Worm (Caenorhabditis elegans) whole organism, L3 larva: ENCODE results near the gene srbc-70.

ENCODE experiments used
- ZK546.5 ChIP-seq: sonication (generic microtip); optimal IDR thresholded peaks from 2 replicates; lab custom pipeline; 2017; ENCODE audit warnings: missing biosample characterization, missing genetic modification characterization
- ama-1 ChIP-seq: fragments of 150-350 bp; optimal IDR thresholded peaks from 2 replicates; lab custom pipeline; 2018
- ceh-9 ChIP-seq: sonication (generic microtip); optimal IDR thresholded peaks from 2 replicates; lab custom pipeline; 2018; ENCODE audit warnings: missing biosample characterization, missing genetic modification characterization
- daf-12 ChIP-seq: fragments of 150-350 bp; optimal IDR thresholded peaks from 2 replicates; lab custom pipeline; 2014; ENCODE audit warnings: missing biosample characterization, missing genetic modification reagents, missing genetic modification characterization
- egl-27 ChIP-seq: sonication (generic microtip); optimal IDR thresholded peaks from 4 replicates; lab custom pipeline; 2017; ENCODE audit warnings: missing biosample characterization, missing genetic modification reagents, missing genetic modification characterization
- egl-5 ChIP-seq: fragments of 150-350 bp; optimal IDR thresholded peaks from 2 replicates; lab custom pipeline; 2017; ENCODE audit warnings: missing biosample characterization, missing genetic modification reagents, missing genetic modification characterization, inconsistent platforms
- elt-1 ChIP-seq: fragments of 150-350 bp; optimal IDR thresholded peaks from 2 replicates; lab custom pipeline; 2014; ENCODE audit warnings: missing biosample characterization, missing genetic modification characterization
- elt-2 ChIP-seq: sonication (generic microtip); optimal IDR thresholded peaks from 2 replicates; lab custom pipeline; 2016; ENCODE audit warnings: missing genetic modification reagents, mild to moderate bottlenecking, missing genetic modification characterization, missing compliant biosample characterization
- elt-3 ChIP-seq, 3 experiments: fragments of 150-350 bp in 1 of 3; sonication (generic microtip) in 2 of 3; optimal IDR thresholded peaks; 2 replicates in 2 of 3; 4 replicates in 1 of 3; lab custom pipeline; 2014 to 2017; ENCODE audit warnings: missing biosample characterization in 3 of 3, missing genetic modification characterization in 3 of 3
- eor-1 ChIP-seq, 2 experiments: fragments of 150-350 bp; optimal IDR thresholded peaks; 2 replicates each; lab custom pipeline; 2014 to 2018; ENCODE audit warnings: missing biosample characterization in 2 of 2, missing genetic modification characterization in 2 of 2
- fkh-2 ChIP-seq: fragments of 150-350 bp; optimal IDR thresholded peaks from 2 replicates; lab custom pipeline; 2014; ENCODE audit warnings: missing biosample characterization, missing genetic modification reagents, missing genetic modification characterization
- fos-1 ChIP-seq: fragments of 150-350 bp; optimal IDR thresholded peaks from 2 replicates; lab custom pipeline; 2014; ENCODE audit warnings: missing biosample characterization, missing genetic modification characterization
- hmg-11 ChIP-seq: sonication (generic microtip); optimal IDR thresholded peaks from 2 replicates; lab custom pipeline; 2016; ENCODE audit warnings: missing genetic modification characterization, missing compliant biosample characterization
- jun-1 ChIP-seq: fragments of 150-350 bp; optimal IDR thresholded peaks from 2 replicates; lab custom pipeline; 2014; ENCODE audit warnings: missing biosample characterization, missing genetic modification reagents, missing genetic modification characterization
- lin-15B ChIP-seq: fragments of 150-350 bp; optimal IDR thresholded peaks from 2 replicates; lab custom pipeline; 2014; ENCODE audit warnings: missing biosample characterization, missing genetic modification characterization
- lin-39 ChIP-seq: fragments of 150-350 bp; optimal IDR thresholded peaks from 2 replicates; lab custom pipeline; 2018; ENCODE audit warnings: missing biosample characterization, missing genetic modification reagents, missing genetic modification characterization
- lsy-12 ChIP-seq: sonication (generic microtip); optimal IDR thresholded peaks from 2 replicates; lab custom pipeline; 2016; ENCODE audit warnings: mild to moderate bottlenecking, missing genetic modification characterization, missing compliant biosample characterization
- nfya-1 ChIP-seq: sonication (generic microtip); optimal IDR thresholded peaks from 2 replicates; lab custom pipeline; 2017; ENCODE audit warnings: missing genetic modification characterization, mild to moderate bottlenecking, missing compliant biosample characterization, antibody characterized with exemption, moderate library complexity; ENCODE audit not compliant: insufficient read depth
- nhr-12 ChIP-seq: fragments of 150-350 bp; optimal IDR thresholded peaks from 2 replicates; lab custom pipeline; 2014; ENCODE audit warnings: missing biosample characterization, missing genetic modification characterization
- nhr-25 ChIP-seq: sonication (generic microtip); optimal IDR thresholded peaks from 2 replicates; lab custom pipeline; 2017; ENCODE audit warnings: missing biosample characterization, missing genetic modification characterization
- nhr-67 ChIP-seq: fragments of 150-350 bp; optimal IDR thresholded peaks from 2 replicates; lab custom pipeline; 2014; ENCODE audit warnings: missing biosample characterization, missing genetic modification characterization
- nhr-76 ChIP-seq: fragments of 150-350 bp; sonication (generic microtip); optimal IDR thresholded peaks from 5 replicates; lab custom pipeline; 2014; ENCODE audit warnings: missing biosample characterization, missing genetic modification characterization
- nhr-77 ChIP-seq: fragments of 150-350 bp; optimal IDR thresholded peaks from 2 replicates; lab custom pipeline; 2014; ENCODE audit warnings: missing biosample characterization, missing genetic modification characterization
- pha-4 ChIP-seq: fragments of 150-350 bp; optimal IDR thresholded peaks from 2 replicates; lab custom pipeline; 2014; ENCODE audit warnings: missing biosample characterization, missing genetic modification reagents, missing genetic modification characterization
- pqm-1 ChIP-seq: fragments of 150-350 bp; optimal IDR thresholded peaks from 2 replicates; lab custom pipeline; 2017; ENCODE audit warnings: missing biosample characterization, missing genetic modification characterization, inconsistent platforms
- sea-2 ChIP-seq: fragments of 150-350 bp; sonication (generic microtip); optimal IDR thresholded peaks from 4 replicates; lab custom pipeline; 2014; ENCODE audit warnings: missing biosample characterization, missing genetic modification reagents, missing genetic modification characterization
- skn-1 ChIP-seq: fragments of 150-350 bp; optimal IDR thresholded peaks from 2 replicates; lab custom pipeline; 2014; ENCODE audit warnings: missing biosample characterization, missing genetic modification characterization
- snpc-4 ChIP-seq: fragments of 150-350 bp; optimal IDR thresholded peaks from 2 replicates; lab custom pipeline; 2014; ENCODE audit warnings: missing biosample characterization, missing genetic modification characterization
- tbx-2 ChIP-seq: sonication (generic microtip); optimal IDR thresholded peaks from 2 replicates; lab custom pipeline; 2016; ENCODE audit warnings: mild to moderate bottlenecking, missing genetic modification characterization, missing compliant biosample characterization
- unc-39 ChIP-seq: sonication (generic microtip); optimal IDR thresholded peaks from 4 replicates; lab custom pipeline; 2017; ENCODE audit warnings: missing biosample characterization, missing genetic modification characterization
- unc-62 ChIP-seq: fragments of 150-350 bp; sonication (generic microtip); optimal IDR thresholded peaks from 4 replicates; lab custom pipeline; 2014; ENCODE audit warnings: missing biosample characterization, missing genetic modification reagents, missing genetic modification characterization
- zag-1 ChIP-seq: fragments of 150-350 bp; optimal IDR thresholded peaks from 2 replicates; lab custom pipeline; 2014; ENCODE audit warnings: missing biosample characterization, missing genetic modification characterization
- ztf-11 ChIP-seq: fragments of 150-350 bp; optimal IDR thresholded peaks from 2 replicates; lab custom pipeline; 2014; ENCODE audit warnings: missing biosample characterization, missing genetic modification characterization
- ztf-4 ChIP-seq: fragments of 150-350 bp; optimal IDR thresholded peaks from 2 replicates; lab custom pipeline; 2014; ENCODE audit warnings: missing biosample characterization, missing genetic modification characterization

srbc-70 gene

ce11 chrIV:4246493-4246892, 18.7 kb upstream of the srbc-70 start, which contains the start of gene ttr-20:
Gene ttr-20 (plus strand): TSS chrIV:4246793.
- TF ChIP-seq lin-15B (tag; lab: Kevin White, UChicago), result no peak
- TF ChIP-seq sea-2 (GFP tag; lab: Kevin White, UChicago), result no peak
- TF ChIP-seq ztf-11, result no peak
- no peak for TF ChIP-seq ama-1 (lab: Kevin White, UChicago)
- no peak for TF ChIP-seq skn-1 (tag; lab: Kevin White, UChicago)
- no peak for TF ChIP-seq unc-62
- no peak for TF ChIP-seq pqm-1 (tag; lab: Kevin White, UChicago)
- TF ChIP-seq snpc-4 (tag; lab: Kevin White, UChicago), result no peak
- TF ChIP-seq lin-39 (tag; lab: Kevin White, UChicago), result no peak
- TF ChIP-seq ztf-4, result no peak
- no peak for TF ChIP-seq nhr-77 (tag; lab: Kevin White, UChicago)
- TF ChIP-seq, all 47 proteins: peak for 0

- TF ChIP-seq egl-5 (tag; lab: Kevin White, UChicago) (peak; percentile 15), snpc-4 (tag; lab: Kevin White, UChicago) (no peak)
These were observed 16.7 kb upstream of the srbc-70 start, which contains the start of gene col-34 for ce11 chrIV:4244510-4244909. Gene col-34 (minus strand): TSS chrIV:4244610.

ce11 chrIV:4243830-4244406, 16.1 kb upstream of the srbc-70 start:
- TF ChIP-seq nhr-12 (tag; lab: Kevin White, UChicago), result no peak
- TF ChIP-seq ZK546.5, result no peak
- no peak for TF ChIP-seq nfya-1 (tag; lab: Kevin White, UChicago)
- TF ChIP-seq lsy-12, result no peak
- TF ChIP-seq snpc-4 (tag; lab: Kevin White, UChicago), result no peak
- TF ChIP-seq ceh-9, result no peak
- TF ChIP-seq unc-39 (tag; lab: Kevin White, UChicago), result no peak
- no peak for TF ChIP-seq zag-1 (tag; lab: Kevin White, UChicago)

ce11 chrIV:4236671-4237070, 8.9 kb upstream of the srbc-70 start:
- TF ChIP-seq sea-2 (GFP tag; lab: Kevin White, UChicago), result no peak
- TF ChIP-seq eor-1 (tag; optimal IDR thresholded peaks at IDR 0.05; lab: Kevin White, UChicago), result no peak
- TF ChIP-seq ceh-9, result no peak
- no peak for TF ChIP-seq fos-1 (tag; lab: Kevin White, UChicago)
- peak; percentile 68 for TF ChIP-seq nhr-25 (tag; lab: Kevin White, UChicago)
- no peak for TF ChIP-seq ztf-11
- no peak for TF ChIP-seq fkh-2 (tag; lab: Kevin White, UChicago)
- no peak for TF ChIP-seq daf-12 (tag; lab: Kevin White, UChicago)
- TF ChIP-seq unc-62, result no peak
- no peak for TF ChIP-seq egl-27
- no peak for TF ChIP-seq elt-1
- peak; percentile 18 for TF ChIP-seq nfya-1 (tag; lab: Kevin White, UChicago)
- TF ChIP-seq pqm-1 (tag; lab: Kevin White, UChicago), result no peak
- no peak for TF ChIP-seq lin-39 (tag; lab: Kevin White, UChicago)
- no peak for TF ChIP-seq hmg-11 (tag; lab: Kevin White, UChicago)
- no peak for TF ChIP-seq pha-4
- TF ChIP-seq lin-15B (tag; lab: Kevin White, UChicago), result no peak
- TF ChIP-seq ama-1 (lab: Kevin White, UChicago), result peak; percentile 90
- TF ChIP-seq tbx-2, result peak; percentile 46
- TF ChIP-seq skn-1 (tag; lab: Kevin White, UChicago), result no peak
- peak in 1 of 3 experiments; percentile 93 for TF ChIP-seq elt-3 (tag; optimal IDR thresholded peaks at IDR 0.05; lab: Kevin White, UChicago)
- TF ChIP-seq nhr-77 (tag; lab: Kevin White, UChicago), result peak; percentile 55
- TF ChIP-seq elt-2 (tag; lab: Kevin White, UChicago), result no peak
- TF ChIP-seq unc-39 (tag; lab: Kevin White, UChicago), result no peak

- TF ChIP-seq jun-1 (tag; lab: Kevin White, UChicago), result no peak
- TF ChIP-seq nhr-12 (tag; lab: Kevin White, UChicago), result no peak
- no peak for TF ChIP-seq nhr-77 (tag; lab: Kevin White, UChicago)
- no peak for TF ChIP-seq nhr-67 (tag; lab: Kevin White, UChicago)
- TF ChIP-seq lin-15B (tag; lab: Kevin White, UChicago), result no peak
- no peak for TF ChIP-seq pqm-1 (tag; lab: Kevin White, UChicago)
- no peak for TF ChIP-seq ztf-4
- no peak for TF ChIP-seq nhr-76 (tag; lab: Kevin White, UChicago)
- no peak for TF ChIP-seq egl-27
These were observed 8.2 kb upstream of the srbc-70 start for ce11 chrIV:4236025-4236407.
